Fruit fly (Drosophila melanogaster) whole organism, embryonic: ENCODE data around the gene inaE.

Source experiments
- Atf6 ChIP-seq: fragments of 200-800 bp; sonication (Bioruptor generic); IDR thresholded peaks from 2 replicates; pipeline ENCODE4 v1.3.6; 2022; ENCODE audit warnings: missing biosample characterization, missing genetic modification characterization
- Blimp-1 ChIP-seq: fragments of 200-800 bp; sonication (Bioruptor generic); optimal IDR thresholded peaks from 3 replicates; lab custom pipeline; 2018; ENCODE audit warnings: missing biosample characterization, missing genetic modification characterization, mild to moderate bottlenecking, moderate library complexity, missing genetic modification reagents
- CG10274 ChIP-seq: fragments of 200-800 bp; sonication (Bioruptor generic); optimal IDR thresholded peaks from 3 replicates; lab custom pipeline; 2017; ENCODE audit warnings: missing biosample characterization, mild to moderate bottlenecking, missing genetic modification characterization
- CG10462 ChIP-seq: fragments of 200-800 bp; sonication (Bioruptor generic); optimal IDR thresholded peaks from 2 replicates; lab custom pipeline; 2016; ENCODE audit warnings: missing biosample characterization, missing genetic modification characterization
- CG12219 ChIP-seq: fragments of 200-800 bp; sonication (Bioruptor generic); optimal IDR thresholded peaks from 3 replicates; lab custom pipeline; 2018; ENCODE audit warnings: missing biosample characterization, mild to moderate bottlenecking, missing genetic modification characterization
- CG13424 ChIP-seq: fragments of 200-800 bp; sonication (Bioruptor generic); optimal IDR thresholded peaks from 2 replicates; lab custom pipeline; 2019; ENCODE audit warnings: missing biosample characterization, mild to moderate bottlenecking, missing genetic modification characterization, moderate library complexity
- CG13894 ChIP-seq: fragments of 200-800 bp; sonication (Bioruptor generic); optimal IDR thresholded peaks from 3 replicates; lab custom pipeline; 2018; ENCODE audit warnings: missing biosample characterization, mild to moderate bottlenecking, missing genetic modification characterization, moderate library complexity
- CG1529 ChIP-seq: fragments of 200-800 bp; sonication (Bioruptor generic); optimal IDR thresholded peaks from 3 replicates; lab custom pipeline; 2018; ENCODE audit warnings: missing biosample characterization, missing genetic modification characterization
- CG15514 ChIP-seq: fragments of 200-800 bp; sonication (Bioruptor generic); optimal IDR thresholded peaks from 3 replicates; lab custom pipeline; 2017; ENCODE audit warnings: missing biosample characterization, missing genetic modification characterization, mild to moderate bottlenecking, moderate library complexity, missing genetic modification reagents
- CG15601 ChIP-seq: fragments of 200-800 bp; sonication (Bioruptor generic); optimal IDR thresholded peaks from 3 replicates; lab custom pipeline; 2019; ENCODE audit warnings: missing biosample characterization, mild to moderate bottlenecking, missing genetic modification characterization, moderate library complexity
- CG1602 ChIP-seq: fragments of 200-800 bp; sonication (Bioruptor generic); optimal IDR thresholded peaks from 3 replicates; lab custom pipeline; 2016; ENCODE audit warnings: missing biosample characterization, missing genetic modification characterization
- CG16815 ChIP-seq: fragments of 200-800 bp; sonication (Bioruptor generic); optimal IDR thresholded peaks from 3 replicates; lab custom pipeline; 2017; ENCODE audit warnings: missing biosample characterization, mild to moderate bottlenecking, missing genetic modification characterization
- CG2678 ChIP-seq: fragments of 200-800 bp; sonication (Bioruptor generic); optimal IDR thresholded peaks from 3 replicates; lab custom pipeline; 2019; ENCODE audit warnings: missing biosample characterization, mild to moderate bottlenecking, missing genetic modification characterization, moderate library complexity
- CG2712 ChIP-seq: fragments of 200-800 bp; optimal IDR thresholded peaks from 3 replicates; lab custom pipeline; 2019; ENCODE audit warnings: missing biosample characterization, mild to moderate bottlenecking, missing genetic modification characterization, moderate library complexity
- CG30403 ChIP-seq: fragments of 200-800 bp; sonication (Bioruptor generic); optimal IDR thresholded peaks from 3 replicates; lab custom pipeline; 2016; ENCODE audit warnings: missing biosample characterization, missing genetic modification characterization
- CG30431 ChIP-seq: fragments of 200-800 bp; sonication (Bioruptor generic); optimal IDR thresholded peaks from 2 replicates; lab custom pipeline; 2017; ENCODE audit warnings: missing biosample characterization, missing genetic modification characterization
- CG31441 ChIP-seq: fragments of 200-800 bp; sonication (Bioruptor generic); IDR thresholded peaks from 2 replicates; pipeline ENCODE4 v1.3.6; 2022; ENCODE audit warnings: missing biosample characterization, missing genetic modification characterization
- CG4404 ChIP-seq: fragments of 200-800 bp; sonication (Bioruptor generic); IDR thresholded peaks from 2 replicates; pipeline ENCODE4 v1.3.6; 2022; ENCODE audit warnings: missing biosample characterization, missing genetic modification characterization
- CG4617 ChIP-seq: fragments of 200-800 bp; sonication (Bioruptor generic); optimal IDR thresholded peaks from 3 replicates; lab custom pipeline; 2016; ENCODE audit warnings: missing biosample characterization, missing genetic modification characterization, borderline replicate concordance
- CG4730 ChIP-seq: fragments of 200-800 bp; sonication (Bioruptor generic); IDR thresholded peaks from 2 replicates; pipeline ENCODE4 v1.3.6; 2022; ENCODE audit warnings: missing biosample characterization, missing genetic modification characterization
- CG6654 ChIP-seq: fragments of 200-800 bp; sonication (Bioruptor generic); optimal IDR thresholded peaks from 2 replicates; lab custom pipeline; 2017; ENCODE audit warnings: missing biosample characterization, mild to moderate bottlenecking, missing genetic modification characterization
- CG6683 ChIP-seq: fragments of 200-800 bp; sonication (Bioruptor generic); optimal IDR thresholded peaks from 2 replicates; lab custom pipeline; 2017; ENCODE audit warnings: missing biosample characterization, mild to moderate bottlenecking, missing genetic modification characterization, missing genetic modification reagents
- CG6765 ChIP-seq: fragments of 200-800 bp; sonication (Bioruptor generic); optimal IDR thresholded peaks from 3 replicates; lab custom pipeline; 2017; ENCODE audit warnings: missing biosample characterization, mild to moderate bottlenecking, missing genetic modification characterization
- CG7357 ChIP-seq: fragments of 200-800 bp; sonication (Bioruptor generic); IDR thresholded peaks from 3 replicates; pipeline ENCODE4 v1.3.6; 2022; ENCODE audit warnings: missing biosample characterization, missing genetic modification characterization
- CG7839 ChIP-seq: fragments of 200-800 bp; sonication (Bioruptor generic); optimal IDR thresholded peaks from 3 replicates; lab custom pipeline; 2018; ENCODE audit warnings: missing biosample characterization, mild to moderate bottlenecking, missing genetic modification characterization, moderate library complexity
- CG7987 ChIP-seq: fragments of 200-800 bp; sonication (Bioruptor generic); optimal IDR thresholded peaks from 2 replicates; lab custom pipeline; 2018; ENCODE audit warnings: missing biosample characterization, mild to moderate bottlenecking, missing genetic modification characterization, moderate library complexity
- CG8089 ChIP-seq: fragments of 200-800 bp; sonication (Bioruptor generic); optimal IDR thresholded peaks from 3 replicates; lab custom pipeline; 2016; ENCODE audit warnings: missing biosample characterization, missing genetic modification characterization
- Dip2 ChIP-seq: fragments of 200-800 bp; sonication (Bioruptor generic); IDR thresholded peaks from 2 replicates; pipeline ENCODE4 v1.3.6; 2022; ENCODE audit warnings: missing biosample characterization, missing genetic modification characterization
- Dp ChIP-seq: fragments of 200-800 bp; sonication (Bioruptor generic); optimal IDR thresholded peaks from 2 replicates; lab custom pipeline; 2018; ENCODE audit warnings: missing biosample characterization, mild to moderate bottlenecking, missing genetic modification characterization, moderate library complexity
- H15 ChIP-seq: fragments of 200-800 bp; sonication (Bioruptor generic); IDR thresholded peaks from 3 replicates; pipeline ENCODE4 v1.3.6; 2022; ENCODE audit warnings: missing biosample characterization, missing genetic modification characterization
- Hand ChIP-seq: fragments of 200-800 bp; sonication (Bioruptor generic); optimal IDR thresholded peaks from 2 replicates; lab custom pipeline; 2017; ENCODE audit warnings: mild to moderate bottlenecking, missing biosample characterization, missing genetic modification reagents, missing genetic modification characterization
- Hmr ChIP-seq: fragments of 200-800 bp; sonication (Bioruptor generic); optimal IDR thresholded peaks from 3 replicates; lab custom pipeline; 2017; ENCODE audit warnings: mild to moderate bottlenecking, missing biosample characterization, missing genetic modification reagents, missing genetic modification characterization
- Lpt ChIP-seq: fragments of >200 bp; optimal IDR thresholded peaks from 2 replicates; lab custom pipeline; 2018; ENCODE audit warnings: missing biosample characterization, missing genetic modification characterization
- Oli ChIP-seq: fragments of 200-800 bp; sonication (Bioruptor generic); optimal IDR thresholded peaks from 2 replicates; lab custom pipeline; 2018; ENCODE audit warnings: missing biosample characterization, mild to moderate bottlenecking, missing genetic modification characterization, moderate library complexity
- Ravus ChIP-seq: fragments of 200-800 bp; sonication (Bioruptor generic); IDR thresholded peaks from 2 replicates; pipeline ENCODE4 v1.3.6; 2022; ENCODE audit warnings: missing biosample characterization, missing genetic modification characterization
- Rfx ChIP-seq: fragments of 200-800 bp; sonication (Bioruptor generic); IDR thresholded peaks from 2 replicates; pipeline ENCODE4 v1.3.6; 2022; ENCODE audit warnings: missing biosample characterization, missing genetic modification characterization
- cato ChIP-seq: fragments of 200-800 bp; sonication (Bioruptor generic); optimal IDR thresholded peaks from 2 replicates; lab custom pipeline; 2016; ENCODE audit warnings: missing biosample characterization, missing genetic modification characterization, borderline replicate concordance
- cwo ChIP-seq: fragments of 200-800 bp; sonication (Bioruptor generic); optimal IDR thresholded peaks from 3 replicates; lab custom pipeline; 2017; ENCODE audit warnings: missing biosample characterization, missing genetic modification characterization, mild to moderate bottlenecking, moderate library complexity, missing genetic modification reagents
- danr ChIP-seq: fragments of 200-800 bp; sonication (Bioruptor generic); IDR thresholded peaks from 2 replicates; pipeline ENCODE4 v1.3.6; 2022; ENCODE audit warnings: missing biosample characterization, missing genetic modification characterization
- esg ChIP-seq: fragments of 200-800 bp; sonication (Bioruptor generic); conservative IDR thresholded peaks from 2 replicates; pipeline ENCODE4 v1.3.6; 2022; ENCODE audit warnings: missing biosample characterization, missing genetic modification characterization
- fd64A ChIP-seq: fragments of 200-800 bp; sonication (Bioruptor generic); optimal IDR thresholded peaks from 3 replicates; lab custom pipeline; 2018; ENCODE audit warnings: missing biosample characterization, mild to moderate bottlenecking, missing genetic modification characterization
- gcm ChIP-seq: fragments of 200-800 bp; sonication (Bioruptor generic); optimal IDR thresholded peaks from 2 replicates; lab custom pipeline; 2019; ENCODE audit warnings: missing biosample characterization, mild to moderate bottlenecking, missing genetic modification characterization, moderate library complexity
- gcm2 ChIP-seq: fragments of 200-800 bp; sonication (Bioruptor generic); optimal IDR thresholded peaks from 2 replicates; lab custom pipeline; 2016; ENCODE audit warnings: missing biosample characterization, missing genetic modification characterization
- psq ChIP-seq: fragments of 200-800 bp; sonication (Bioruptor generic); optimal IDR thresholded peaks from 2 replicates; lab custom pipeline; 2017; ENCODE audit warnings: missing biosample characterization, missing genetic modification characterization
- rib ChIP-seq: fragments of 200-800 bp; sonication (Bioruptor generic); IDR thresholded peaks from 2 replicates; pipeline ENCODE4 v1.3.6; 2022; ENCODE audit warnings: missing biosample characterization, missing genetic modification characterization
- ro ChIP-seq: fragments of 200-800 bp; sonication (Bioruptor generic); IDR thresholded peaks from 2 replicates; pipeline ENCODE4 v1.3.6; 2022; ENCODE audit warnings: missing biosample characterization, missing genetic modification characterization
- run ChIP-seq: fragments of 200-800 bp; sonication (Bioruptor generic); optimal IDR thresholded peaks from 3 replicates; lab custom pipeline; 2018; ENCODE audit warnings: missing biosample characterization, mild to moderate bottlenecking, missing genetic modification characterization
- slou ChIP-seq: fragments of 200-800 bp; sonication (Bioruptor generic); optimal IDR thresholded peaks from 3 replicates; lab custom pipeline; 2016; ENCODE audit warnings: missing biosample characterization, missing genetic modification characterization
- tap ChIP-seq: fragments of 200-800 bp; optimal IDR thresholded peaks from 3 replicates; lab custom pipeline; 2019; ENCODE audit warnings: missing biosample characterization, mild to moderate bottlenecking, missing genetic modification characterization, moderate library complexity

inaE gene

DNA sequence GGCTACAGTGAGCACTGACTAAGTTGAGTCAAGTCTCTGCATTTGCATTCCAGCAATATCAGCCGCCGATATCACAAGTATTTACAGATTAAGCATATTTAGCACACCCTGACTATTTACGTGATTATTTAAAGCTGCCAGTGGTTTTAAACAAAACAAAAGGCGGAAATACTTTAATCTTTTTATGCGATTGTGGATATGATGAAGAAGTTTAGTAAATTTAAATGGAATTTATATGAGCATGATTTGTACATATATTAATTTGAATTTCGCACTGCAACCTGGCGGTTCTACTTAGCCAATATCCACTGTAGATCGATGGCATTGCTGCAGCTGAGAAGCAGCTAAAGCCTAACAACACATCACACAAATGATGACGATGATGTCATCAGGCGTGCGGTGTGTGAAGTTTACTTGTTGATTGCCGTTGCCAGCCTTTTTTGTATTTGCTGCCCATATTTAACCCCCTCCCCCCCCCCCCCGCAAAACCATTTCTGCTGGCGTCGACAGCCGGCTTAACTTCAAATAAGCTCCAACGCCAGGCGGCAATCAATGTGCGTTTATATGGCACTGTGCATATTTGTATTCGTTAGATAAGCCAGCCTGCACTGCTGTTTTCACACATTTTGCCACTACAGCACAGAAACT lies 32.1 kb downstream of the inaE start (continued):
- no peak for TF ChIP-seq gcm2 (GFP tag; lab: Kevin White, UChicago)
- TF ChIP-seq run (tag; lab: Kevin White, UChicago) = peak; percentile 42
- peak; percentile 78 for TF ChIP-seq CG2678
- TF ChIP-seq Blimp-1 (GFP tag; lab: Kevin White, UChicago) = peak; percentile 50
- TF ChIP-seq ro (GFP tag; lab: Robert Waterston, UW) = no peak
- TF ChIP-seq CG7839 (tag; lab: Kevin White, UChicago) = peak; percentile 80
- TF ChIP-seq CG7357 (GFP tag; lab: Robert Waterston, UW) = peak; percentile 71; the same call in 2 of the 3 replicates
- no peak for TF ChIP-seq CG6683 (GFP tag; lab: Kevin White, UChicago)
- TF ChIP-seq slou (GFP tag; lab: Kevin White, UChicago) = peak; percentile 42
- TF ChIP-seq H15 (GFP tag; lab: Robert Waterston, UW) = peak; percentile 53; the same call in 1 of the 3 replicates
- TF ChIP-seq CG30403 = peak; percentile 65
- TF ChIP-seq fd64A (GFP tag; lab: Kevin White, UChicago) = no peak
- peak; percentile 1 for TF ChIP-seq cato (GFP tag; lab: Kevin White, UChicago)
- peak; percentile 56 for TF ChIP-seq Hmr (GFP tag; lab: Kevin White, UChicago)
- TF ChIP-seq Dp (GFP tag; lab: Kevin White, UChicago) = no peak
- no peak for TF ChIP-seq CG7987 (GFP tag; lab: Kevin White, UChicago)
- peak; percentile 75 for TF ChIP-seq CG13424 (tag; lab: Kevin White, UChicago)
- TF ChIP-seq CG10462 (GFP tag; lab: Kevin White, UChicago) = peak; percentile 28
- no peak for TF ChIP-seq Dip2 (GFP tag; lab: Robert Waterston, UW)
- TF ChIP-seq CG6765 (GFP tag; lab: Kevin White, UChicago) = peak; percentile 13
- TF ChIP-seq CG8089 (GFP tag; lab: Kevin White, UChicago) = peak; percentile 13
- TF ChIP-seq rib = peak; percentile 39; the same call in 1 of the 2 replicates
- TF ChIP-seq CG4730 (GFP tag; lab: Robert Waterston, UW) = no peak
- TF ChIP-seq CG1602 (GFP tag; lab: Kevin White, UChicago) = peak; percentile 32
- peak; percentile 36 for TF ChIP-seq gcm
- no peak for TF ChIP-seq Ravus (GFP tag; lab: Robert Waterston, UW)
- TF ChIP-seq CG13894 (tag; lab: Kevin White, UChicago) = no peak
- TF ChIP-seq CG6654 = peak; percentile 32
- peak; percentile 60 for TF ChIP-seq CG2712 (tag; lab: Kevin White, UChicago)
- peak; percentile 60 for TF ChIP-seq esg (GFP tag; lab: Robert Waterston, UW)
- peak; percentile 25 for TF ChIP-seq CG1529 (GFP tag; lab: Kevin White, UChicago)
- peak; percentile 35 for TF ChIP-seq CG15514 (GFP tag; lab: Kevin White, UChicago)
- TF ChIP-seq CG10274 = peak; percentile 48
- peak; percentile 42 for TF ChIP-seq cwo (GFP tag; lab: Kevin White, UChicago)
- peak; percentile 81 for TF ChIP-seq Oli (tag; lab: Kevin White, UChicago)
- peak; percentile 75 for TF ChIP-seq CG31441 (GFP tag; lab: Robert Waterston, UW)
- TF ChIP-seq Atf6 (GFP tag; lab: Robert Waterston, UW) = peak; percentile 61; the same call in 1 of the 2 replicates
- TF ChIP-seq CG30431 (GFP tag; lab: Kevin White, UChicago) = peak; percentile 6
- no peak for TF ChIP-seq Lpt (GFP tag; lab: Kevin White, UChicago)
- peak; percentile 43 for TF ChIP-seq CG15601 (tag; lab: Kevin White, UChicago)
- peak; percentile 43; the same call in 1 of the 2 replicates for TF ChIP-seq danr (GFP tag; lab: Robert Waterston, UW)
- peak; percentile 30 for TF ChIP-seq CG16815
- peak; percentile 33; the same call in 1 of the 2 replicates for TF ChIP-seq CG4404 (GFP tag; lab: Robert Waterston, UW)
- peak; percentile 43 for TF ChIP-seq Rfx
- no peak for TF ChIP-seq psq (GFP tag; lab: Kevin White, UChicago)
- no peak for TF ChIP-seq Hand (GFP tag; lab: Kevin White, UChicago)
- peak; percentile 45 for TF ChIP-seq tap (tag; lab: Kevin White, UChicago)
- TF ChIP-seq CG4617 = no peak
- peak; percentile 60 for TF ChIP-seq CG12219 (GFP tag; lab: Kevin White, UChicago)
